Worm (Caenorhabditis elegans) whole organism, midembryonic: ENCODE data around the gene Y34B4A.2.

Experiments
- T22C8.4 ChIP-seq: fragments of 200-800 bp; sonication (Bioruptor generic); IDR thresholded peaks from 2 replicates; pipeline ENCODE4 v1.3.6; 2022; ENCODE audit warnings: missing genetic modification characterization, missing compliant biosample characterization
- cog-1 ChIP-seq: sonication (generic microtip); optimal IDR thresholded peaks from 2 replicates; lab custom pipeline; 2016; ENCODE audit warnings: missing genetic modification characterization, missing compliant biosample characterization
- flt-1 ChIP-seq: fragments of 200-800 bp; sonication (Bioruptor generic); IDR thresholded peaks from 2 replicates; pipeline ENCODE4 v1.3.6; 2022; ENCODE audit warnings: missing genetic modification characterization, missing compliant biosample characterization
- ref-1 ChIP-seq: fragments of 200-800 bp; sonication (Bioruptor generic); conservative IDR thresholded peaks from 2 replicates; pipeline ENCODE4 v1.3.6; 2022; ENCODE audit warnings: missing genetic modification reagents, missing genetic modification characterization, missing compliant biosample characterization
- tab-1 ChIP-seq: fragments of 200-800 bp; sonication (Bioruptor generic); IDR thresholded peaks from 2 replicates; pipeline ENCODE4 v1.3.6; 2022; ENCODE audit warnings: missing genetic modification characterization, missing compliant biosample characterization
- ztf-23 ChIP-seq: fragments of 200-800 bp; sonication (Bioruptor generic); IDR thresholded peaks from 2 replicates; pipeline ENCODE4 v1.3.6; 2022; ENCODE audit warnings: missing genetic modification reagents, missing genetic modification characterization, missing compliant biosample characterization

DNA sequence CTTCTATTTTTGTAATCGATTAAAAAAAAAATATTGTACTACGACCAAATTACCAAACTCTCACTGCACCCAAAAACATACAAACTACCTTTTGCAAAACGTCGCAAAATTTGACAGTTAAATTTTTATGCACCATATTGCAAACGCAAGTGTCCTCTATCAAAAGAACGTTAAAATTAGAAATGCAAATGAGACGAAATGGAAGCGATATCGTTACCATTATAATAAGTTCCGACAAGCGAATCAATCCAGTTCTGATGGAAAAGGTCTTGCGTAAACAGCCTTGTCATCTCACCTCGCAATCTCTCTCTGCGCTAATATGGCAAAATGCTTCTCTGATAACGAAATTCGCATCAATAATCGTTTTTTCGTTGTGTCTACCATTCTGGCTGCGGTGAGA, 11.2 kb upstream of the Y34B4A.2 start:
- TF ChIP-seq cog-1 (tag; lab: Kevin White, UChicago) (no peak), flt-1 (GFP tag; lab: Robert Waterston, UW) (no peak), T22C8.4 (GFP tag; lab: Robert Waterston, UW) (no peak), ztf-23 (GFP tag; lab: Robert Waterston, UW) (no peak), ref-1 (no peak), tab-1 (no peak)
